In genomic region chr3L:20473021-20473799, dm6 we compare ENCODE assay signal across 1 fruit fly cellular context.
TF ChIP-seq lines count a peak whose summit lies in the region.

TSS of gene CG32428 (minus strand) at chr3L:20473723.
TSS of gene CG5969 (plus strand) at chr3L:20473783.

TF ChIP-seq in whole organism, embryonic, 481 proteins besides CTCF, POLR2A, EP300 and RAD21 (continued from another document):
- TF ChIP-seq grn (GFP tag; optimal IDR thresholded peaks at IDR 0.05; lab: Kevin White, UChicago), result no peak
- TF ChIP-seq NFAT (GFP tag; IDR thresholded peaks at IDR 0.05; lab: Robert Waterston, UW), result peak; percentile 71
- TF ChIP-seq Sox102F (GFP tag; optimal IDR thresholded peaks at IDR 0.05; lab: Kevin White, UChicago), result peak; percentile 51
- peak; percentile 80 for TF ChIP-seq CG9932 (GFP tag; IDR thresholded peaks at IDR 0.05; lab: Robert Waterston, UW)
- TF ChIP-seq sqz (GFP tag; optimal IDR thresholded peaks at IDR 0.05; lab: Kevin White, UChicago), result peak; percentile 15
- peak; percentile 89 for TF ChIP-seq slbo (GFP tag; IDR thresholded peaks at IDR 0.05; lab: Robert Waterston, UW)
- peak; percentile 28 for TF ChIP-seq Ssrp (tag; optimal IDR thresholded peaks at IDR 0.05; lab: Kevin White, UChicago)
- no peak for TF ChIP-seq CG12744 (GFP tag; optimal IDR thresholded peaks at IDR 0.05; lab: Kevin White, UChicago)
- peak; percentile 71 for TF ChIP-seq CG14014 (GFP tag; IDR thresholded peaks at IDR 0.05; lab: Robert Waterston, UW)
- no peak for TF ChIP-seq CG1529 (GFP tag; optimal IDR thresholded peaks at IDR 0.05; lab: Kevin White, UChicago)
- peak; percentile 38 for TF ChIP-seq tap (tag; optimal IDR thresholded peaks at IDR 0.05; lab: Kevin White, UChicago)
- TF ChIP-seq CG8765 (GFP tag; IDR thresholded peaks at IDR 0.05; lab: Robert Waterston, UW), result no peak
- peak; percentile 13 for TF ChIP-seq CG18764 (GFP tag; optimal IDR thresholded peaks at IDR 0.05; lab: Kevin White, UChicago)
- peak; percentile 43 for TF ChIP-seq mam (GFP tag; optimal IDR thresholded peaks at IDR 0.05; lab: Kevin White, UChicago)
- TF ChIP-seq zfh1 (GFP tag; IDR thresholded peaks at IDR 0.05; lab: Robert Waterston, UW), result peak; percentile 62; the same call in 2 of the 3 replicates
- no peak; the same call in 1 of the 2 replicates for TF ChIP-seq MBD-R2 (GFP tag; IDR thresholded peaks at IDR 0.05; lab: Robert Waterston, UW)
- no peak for TF ChIP-seq CG11398 (GFP tag; optimal IDR thresholded peaks at IDR 0.05; lab: Kevin White, UChicago)
- no peak for TF ChIP-seq Kr (GFP tag; optimal IDR thresholded peaks at IDR 0.05; lab: Kevin White, UChicago)
- TF ChIP-seq CG31224 (GFP tag; IDR thresholded peaks at IDR 0.05; lab: Robert Waterston, UW), result peak; percentile 52; the same call in 1 of the 2 replicates
- TF ChIP-seq vvl (GFP tag; IDR thresholded peaks at IDR 0.05; lab: Robert Waterston, UW), result peak; percentile 72
- TF ChIP-seq CG12071 (GFP tag; optimal IDR thresholded peaks at IDR 0.05; lab: Kevin White, UChicago), result no peak
- TF ChIP-seq CG6689 (GFP tag; IDR thresholded peaks at IDR 0.05; lab: Robert Waterston, UW), result no peak; the same call in 1 of the 2 replicates
- TF ChIP-seq Asciz (GFP tag; optimal IDR thresholded peaks at IDR 0.05; lab: Kevin White, UChicago), result no peak
- TF ChIP-seq CG14441 (GFP tag; IDR thresholded peaks at IDR 0.05; lab: Robert Waterston, UW), result peak; percentile 76
- TF ChIP-seq Dref (GFP tag; IDR thresholded peaks at IDR 0.05; lab: Robert Waterston, UW), result peak; percentile 38; the same call in 1 of the 2 replicates
- peak; percentile 84 for TF ChIP-seq CG9797 (GFP tag; optimal IDR thresholded peaks at IDR 0.05; lab: Kevin White, UChicago)
- TF ChIP-seq CG14667 (GFP tag; IDR thresholded peaks at IDR 0.05; lab: Robert Waterston, UW), result peak; percentile 54
- TF ChIP-seq jumu (GFP tag; optimal IDR thresholded peaks at IDR 0.05; lab: Kevin White, UChicago), result no peak
